Worm (Caenorhabditis elegans) whole organism, L3 larva: ENCODE measurements around the gene nhr-134.

ENCODE experiments used
- ZK546.5 ChIP-seq: sonication (generic microtip); optimal IDR thresholded peaks from 2 replicates; lab custom pipeline; 2017; ENCODE audit warnings: missing biosample characterization, missing genetic modification characterization
- ceh-28 ChIP-seq: fragments of 150-350 bp; optimal IDR thresholded peaks from 2 replicates; lab custom pipeline; 2014; ENCODE audit warnings: missing biosample characterization, missing genetic modification reagents, missing genetic modification characterization
- elt-1 ChIP-seq: fragments of 150-350 bp; optimal IDR thresholded peaks from 2 replicates; lab custom pipeline; 2014; ENCODE audit warnings: missing biosample characterization, missing genetic modification characterization
- elt-2 ChIP-seq: sonication (generic microtip); optimal IDR thresholded peaks from 2 replicates; lab custom pipeline; 2016; ENCODE audit warnings: missing genetic modification reagents, mild to moderate bottlenecking, missing genetic modification characterization, missing compliant biosample characterization
- nhr-12 ChIP-seq: fragments of 150-350 bp; optimal IDR thresholded peaks from 2 replicates; lab custom pipeline; 2014; ENCODE audit warnings: missing biosample characterization, missing genetic modification characterization
- nhr-25 ChIP-seq: sonication (generic microtip); optimal IDR thresholded peaks from 2 replicates; lab custom pipeline; 2017; ENCODE audit warnings: missing biosample characterization, missing genetic modification characterization
- nhr-76 ChIP-seq: fragments of 150-350 bp; sonication (generic microtip); optimal IDR thresholded peaks from 5 replicates; lab custom pipeline; 2014; ENCODE audit warnings: missing biosample characterization, missing genetic modification characterization
- ztf-11 ChIP-seq: fragments of 150-350 bp; optimal IDR thresholded peaks from 2 replicates; lab custom pipeline; 2014; ENCODE audit warnings: missing biosample characterization, missing genetic modification characterization

- no peak for TF ChIP-seq ceh-28 (tag; lab: Kevin White, UChicago)
- no peak for TF ChIP-seq elt-2 (tag; lab: Kevin White, UChicago)
- TF ChIP-seq ztf-11 (tag; lab: Kevin White, UChicago): no peak
- no peak for TF ChIP-seq elt-1
- TF ChIP-seq nhr-12 (tag; lab: Kevin White, UChicago): no peak
- TF ChIP-seq ZK546.5: no peak
- TF ChIP-seq nhr-25 (tag; lab: Kevin White, UChicago): no peak
- TF ChIP-seq nhr-76 (tag; lab: Kevin White, UChicago): no peak
Observed at ce11 chrV:2204080-2204479, 26.9 kb upstream of the nhr-134 start, which contains the start of gene cyp-33C12.
